Worm (Caenorhabditis elegans) whole organism, young adult: ENCODE results near the gene let-756.
A peak's percentile ranks its signal among the peaks of the same experiment; 100 is the strongest.

Experiments
- B0019.2 ChIP-seq: fragments of 200-800 bp; sonication (Bioruptor generic); conservative IDR thresholded peaks from 2 replicates; pipeline ENCODE4 v1.3.6; 2022; ENCODE audit warnings: missing genetic modification reagents, missing genetic modification characterization, missing compliant biosample characterization
- B0035.1 ChIP-seq: sonication (generic microtip); optimal IDR thresholded peaks from 2 replicates; lab custom pipeline; 2016; ENCODE audit warnings: missing genetic modification characterization, mild to moderate bottlenecking, missing compliant biosample characterization, missing genotype, missing genetic modification reagents
- B0336.3 ChIP-seq: fragments of 200-800 bp; sonication (Bioruptor generic); IDR thresholded peaks from 2 replicates; pipeline ENCODE4 v1.3.6; 2022; ENCODE audit warnings: missing genetic modification characterization, missing compliant biosample characterization
- F37B4.10 ChIP-seq: fragments of 200-800 bp; sonication (Bioruptor generic); IDR thresholded peaks from 2 replicates; pipeline ENCODE4 v1.3.6; 2022; ENCODE audit warnings: missing genetic modification characterization, missing compliant biosample characterization
- F57A8.1 ChIP-seq: fragments of 200-800 bp; sonication (Bioruptor generic); optimal IDR thresholded peaks from 2 replicates; lab custom pipeline; 2018; ENCODE audit warnings: mild to moderate bottlenecking, missing genetic modification characterization, moderate library complexity, missing compliant biosample characterization
- F57C9.4 ChIP-seq: sonication (generic microtip); optimal IDR thresholded peaks from 2 replicates; lab custom pipeline; 2017; ENCODE audit warnings: mild to moderate bottlenecking, missing genetic modification characterization, missing compliant biosample characterization
- K12H6.12 ChIP-seq: fragments of 200-800 bp; sonication (Bioruptor generic); optimal IDR thresholded peaks from 2 replicates; lab custom pipeline; 2018; ENCODE audit warnings: mild to moderate bottlenecking, missing genetic modification characterization, missing compliant biosample characterization
- T07F8.4 ChIP-seq: sonication (generic microtip); optimal IDR thresholded peaks from 2 replicates; lab custom pipeline; 2016; ENCODE audit warnings: mild to moderate bottlenecking, missing genetic modification characterization, moderate library complexity, missing compliant biosample characterization
- athp-1 ChIP-seq: sonication (generic microtip); optimal IDR thresholded peaks from 2 replicates; lab custom pipeline; 2017; ENCODE audit warnings: mild to moderate bottlenecking, missing genetic modification characterization, missing compliant biosample characterization
- attf-6 ChIP-seq: fragments of 200-800 bp; sonication (Bioruptor generic); IDR thresholded peaks from 2 replicates; pipeline ENCODE4 v1.3.6; 2022; ENCODE audit warnings: missing genetic modification reagents, missing genetic modification characterization, missing compliant biosample characterization
- cebp-1 ChIP-seq, 2 experiments: fragments of 200-800 bp in 1 of 2; sonication (Bioruptor generic) in 1 of 2; sonication (generic microtip) in 1 of 2; IDR thresholded peaks in 1 of 2; optimal IDR thresholded peaks in 1 of 2; 2 replicates each; pipeline versions ENCODE4 v1.3.6 to Lab custom; 2017 to 2022; ENCODE audit warnings: missing compliant biosample characterization in 2 of 2, missing genetic modification characterization in 2 of 2, mild to moderate bottlenecking in 1 of 2, missing genetic modification reagents in 1 of 2, moderate library complexity in 1 of 2
- ceh-40 ChIP-seq: fragments of 200-800 bp; sonication (Bioruptor generic); IDR thresholded peaks from 2 replicates; pipeline ENCODE4 v1.3.6; 2022; ENCODE audit warnings: missing genetic modification characterization, missing compliant biosample characterization
- dpff-1 ChIP-seq: sonication (generic microtip); optimal IDR thresholded peaks from 2 replicates; lab custom pipeline; 2017; ENCODE audit warnings: mild to moderate bottlenecking, missing genetic modification characterization, missing compliant biosample characterization
- egl-44 ChIP-seq: fragments of 200-800 bp; sonication (Bioruptor generic); IDR thresholded peaks from 2 replicates; pipeline ENCODE4 v1.3.6; 2022; ENCODE audit warnings: missing genetic modification reagents, missing genetic modification characterization, missing compliant biosample characterization
- egrh-3 ChIP-seq: fragments of 200-800 bp; sonication (Bioruptor generic); IDR thresholded peaks from 2 replicates; pipeline ENCODE4 v1.3.6; 2022; ENCODE audit warnings: missing genetic modification reagents, missing genetic modification characterization, missing compliant biosample characterization
- fkh-3 ChIP-seq: sonication (generic microtip); optimal IDR thresholded peaks from 2 replicates; lab custom pipeline; 2016; ENCODE audit warnings: mild to moderate bottlenecking, missing genetic modification characterization, missing compliant biosample characterization
- him-1 ChIP-seq: sonication (generic microtip); optimal IDR thresholded peaks from 2 replicates; lab custom pipeline; 2016; ENCODE audit warnings: missing genotype, missing genetic modification reagents, missing genetic modification characterization, missing compliant biosample characterization
- hmg-20 ChIP-seq: fragments of 200-800 bp; sonication (Bioruptor generic); IDR thresholded peaks from 2 replicates; pipeline ENCODE4 v1.3.6; 2022; ENCODE audit warnings: missing genetic modification reagents, missing genetic modification characterization, missing compliant biosample characterization
- hrde-1 ChIP-seq: sonication (generic microtip); optimal IDR thresholded peaks from 2 replicates; lab custom pipeline; 2016; ENCODE audit warnings: missing genetic modification characterization, mild to moderate bottlenecking, missing compliant biosample characterization, moderate library complexity, missing genotype, missing genetic modification reagents, borderline replicate concordance
- let-526 ChIP-seq: fragments of 200-800 bp; sonication (Bioruptor generic); IDR thresholded peaks from 2 replicates; pipeline ENCODE4 v1.3.6; 2022; ENCODE audit warnings: missing genetic modification reagents, missing genetic modification characterization, missing compliant biosample characterization
- lin-54 ChIP-seq: fragments of 200-800 bp; sonication (Bioruptor generic); optimal IDR thresholded peaks from 2 replicates; lab custom pipeline; 2018; ENCODE audit warnings: mild to moderate bottlenecking, missing genetic modification characterization, missing compliant biosample characterization
- madf-3 ChIP-seq: fragments of 200-800 bp; sonication (Bioruptor generic); IDR thresholded peaks from 2 replicates; pipeline ENCODE4 v1.3.6; 2022; ENCODE audit warnings: missing genetic modification reagents, missing genetic modification characterization, missing compliant biosample characterization
- madf-6 ChIP-seq: fragments of 200-800 bp; sonication (Bioruptor generic); IDR thresholded peaks from 2 replicates; pipeline ENCODE4 v1.3.6; 2022; ENCODE audit warnings: missing genetic modification reagents, missing genetic modification characterization, missing compliant biosample characterization
- mcd-1 ChIP-seq: fragments of 200-800 bp; sonication (Bioruptor generic); IDR thresholded peaks from 2 replicates; pipeline ENCODE4 v1.3.6; 2022; ENCODE audit warnings: missing genetic modification reagents, missing genetic modification characterization, missing compliant biosample characterization
- nfya-1 ChIP-seq: sonication (generic microtip); optimal IDR thresholded peaks from 2 replicates; lab custom pipeline; 2017; ENCODE audit warnings: antibody characterized with exemption, missing compliant biosample characterization, missing genetic modification characterization, borderline replicate concordance; ENCODE audit not compliant: insufficient read depth
- nhr-120 ChIP-seq: fragments of 200-800 bp; sonication (Bioruptor generic); IDR thresholded peaks from 2 replicates; pipeline ENCODE4 v1.3.6; 2022; ENCODE audit warnings: missing genetic modification characterization, missing compliant biosample characterization
- nhr-80 ChIP-seq: sonication (generic microtip); optimal IDR thresholded peaks from 2 replicates; lab custom pipeline; 2016; ENCODE audit warnings: missing genetic modification characterization, missing compliant biosample characterization
- pha-4 ChIP-seq: fragments of 150-350 bp; sonication (generic microtip); optimal IDR thresholded peaks from 2 replicates; lab custom pipeline; 2014; ENCODE audit warnings: missing biosample characterization, missing genetic modification reagents, missing genetic modification characterization
- repo-1 ChIP-seq: sonication (generic microtip); optimal IDR thresholded peaks from 2 replicates; lab custom pipeline; 2017; ENCODE audit warnings: mild to moderate bottlenecking, missing genetic modification characterization, missing compliant biosample characterization
- snpc-3.4 ChIP-seq: sonication (generic microtip); optimal IDR thresholded peaks from 2 replicates; lab custom pipeline; 2017; ENCODE audit warnings: missing genetic modification characterization, mild to moderate bottlenecking, missing compliant biosample characterization, antibody characterized with exemption, moderate library complexity, missing genotype, missing genetic modification reagents
- snpc-4 ChIP-seq, 5 experiments: fragments of 150-350 bp in 1 of 5; sonication (generic microtip) in 4 of 5; optimal IDR thresholded peaks; 2 replicates each; lab custom pipeline; 2014 to 2018; ENCODE audit warnings: missing genetic modification characterization in 5 of 5, missing biosample characterization in 3 of 5, antibody characterized with exemption in 2 of 5, mild to moderate bottlenecking in 2 of 5, missing compliant biosample characterization in 2 of 5, missing genotype in 2 of 5, moderate library complexity in 2 of 5, missing genetic modification reagents in 1 of 5
- sptf-2 ChIP-seq: fragments of 200-800 bp; sonication (Bioruptor generic); optimal IDR thresholded peaks from 2 replicates; lab custom pipeline; 2018; ENCODE audit warnings: mild to moderate bottlenecking, missing genetic modification characterization, missing compliant biosample characterization
- tbp1 ChIP-seq: fragments of 200-800 bp; sonication (Bioruptor generic); optimal IDR thresholded peaks from 2 replicates; lab custom pipeline; 2018; ENCODE audit warnings: mild to moderate bottlenecking, missing genetic modification characterization, missing compliant biosample characterization
- tlf-1 ChIP-seq: fragments of 200-800 bp; sonication (Bioruptor generic); optimal IDR thresholded peaks from 2 replicates; lab custom pipeline; 2018; ENCODE audit warnings: mild to moderate bottlenecking, missing genetic modification characterization, missing compliant biosample characterization
- zfh-2 ChIP-seq: fragments of 200-800 bp; sonication (Bioruptor generic); conservative IDR thresholded peaks from 2 replicates; pipeline ENCODE4 v1.3.6; 2022; ENCODE audit warnings: missing genetic modification reagents, missing genetic modification characterization, missing compliant biosample characterization
- zim-3 ChIP-seq: sonication (generic microtip); optimal IDR thresholded peaks from 2 replicates; lab custom pipeline; 2017; ENCODE audit warnings: mild to moderate bottlenecking, missing genetic modification characterization, moderate library complexity, missing compliant biosample characterization
- ztf-18 ChIP-seq: sonication (generic microtip); optimal IDR thresholded peaks from 2 replicates; lab custom pipeline; 2016; ENCODE audit warnings: missing genotype, mild to moderate bottlenecking, missing genetic modification characterization, missing compliant biosample characterization
- ztf-22 ChIP-seq: fragments of 200-800 bp; sonication (Bioruptor generic); optimal IDR thresholded peaks from 2 replicates; lab custom pipeline; 2018; ENCODE audit warnings: mild to moderate bottlenecking, missing genetic modification characterization, moderate library complexity, missing compliant biosample characterization
- ztf-25 ChIP-seq: fragments of 200-800 bp; sonication (Bioruptor generic); IDR thresholded peaks from 2 replicates; pipeline ENCODE4 v1.3.6; 2022; ENCODE audit warnings: missing genetic modification reagents, missing genetic modification characterization, missing compliant biosample characterization
- ztf-26 ChIP-seq: sonication (generic microtip); optimal IDR thresholded peaks from 2 replicates; lab custom pipeline; 2017; ENCODE audit warnings: missing genetic modification characterization, missing compliant biosample characterization

let-756 gene

DNA sequence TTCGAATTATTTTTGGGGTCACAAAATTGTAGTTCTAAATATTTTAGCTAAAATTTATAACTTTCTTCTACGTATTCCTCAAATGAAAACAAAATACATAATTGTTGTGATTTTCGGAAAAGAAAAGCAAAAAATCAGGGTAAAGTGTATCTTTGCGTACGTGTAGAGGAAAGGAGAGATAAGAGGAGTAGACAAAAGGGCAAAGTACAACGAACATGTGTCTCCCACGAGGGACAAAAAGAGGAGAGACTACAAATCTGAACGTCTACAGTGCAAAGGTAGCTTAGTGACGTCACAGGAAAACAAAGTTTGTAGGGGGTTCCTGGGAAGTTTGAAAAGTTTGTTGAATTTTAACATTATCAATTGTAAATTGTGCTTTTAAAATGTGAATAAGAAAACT is 40.6 kb downstream of the let-756 start (continued):
- TF ChIP-seq athp-1 (tag; lab: Kevin White, UChicago) (no peak), zim-3 (tag; lab: Kevin White, UChicago) (no peak), ztf-22 (GFP tag; lab: Kevin White, UChicago) (no peak), B0336.3 (peak; percentile 47; the same call in 1 of the 2 replicates), madf-3 (GFP tag; lab: Robert Waterston, UW) (no peak)

DNA sequence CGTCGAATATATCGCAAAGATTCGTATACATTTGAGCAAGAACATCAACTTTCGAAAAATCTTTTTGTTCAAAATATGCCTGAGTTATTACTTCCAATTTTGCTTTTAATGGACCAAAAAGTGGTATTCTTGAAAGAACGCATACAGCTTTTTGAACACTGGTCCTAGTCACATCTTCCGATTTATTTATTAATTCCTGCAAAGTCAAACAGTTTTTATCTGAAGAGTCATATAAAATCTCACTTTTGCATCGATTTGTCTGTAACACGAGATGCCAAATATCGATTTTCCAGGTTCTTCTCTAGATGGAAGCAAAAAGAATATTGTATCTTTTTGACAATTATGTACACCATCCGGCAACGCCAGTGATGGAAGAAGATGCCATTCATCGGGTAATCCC is 42.9 kb downstream of the let-756 start:
- no peak for TF ChIP-seq lin-54
- TF ChIP-seq nhr-120 (GFP tag; lab: Robert Waterston, UW): no peak
- TF ChIP-seq repo-1: peak; percentile 46
- no peak for TF ChIP-seq egl-44
- TF ChIP-seq attf-6: 0 out of 2 replicates have a peak, but pooled peaks have one; percentile 30
- no peak for TF ChIP-seq K12H6.12 (tag; lab: Kevin White, UChicago)
- TF ChIP-seq hrde-1 (tag; lab: Kevin White, UChicago): no peak
- TF ChIP-seq sptf-2 (GFP tag; lab: Kevin White, UChicago): no peak
- no peak for TF ChIP-seq B0035.1 (tag; lab: Kevin White, UChicago)
- no peak for TF ChIP-seq ceh-40 (GFP tag; lab: Robert Waterston, UW)
- TF ChIP-seq, all 124 proteins: peak for 2

DNA sequence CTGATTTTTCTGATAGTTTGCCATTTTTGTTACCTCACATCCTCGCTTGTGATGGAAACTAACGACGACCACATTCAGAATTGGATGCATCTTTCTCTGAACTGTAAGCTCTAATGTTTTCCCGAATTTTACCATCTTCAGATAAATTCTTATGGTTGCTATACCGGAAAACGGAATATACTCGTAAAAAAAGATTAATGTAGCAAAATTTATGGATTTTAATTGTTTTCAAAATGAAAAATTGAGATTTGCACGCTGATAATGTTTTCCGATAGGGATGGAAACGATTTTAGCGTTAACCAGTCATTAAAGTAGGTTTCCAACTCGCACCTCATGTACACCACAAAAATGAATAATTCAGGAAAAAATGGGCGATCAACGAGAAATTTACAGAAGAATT is 43.7 kb downstream of the let-756 start, which contains the start of gene T26A5.6:
Gene T26A5.6, minus strand, starts transcription at position 101 of the 400 bp plus-strand sequence.
- TF ChIP-seq hmg-20 (GFP tag; lab: Robert Waterston, UW): no peak
- no peak for TF ChIP-seq dpff-1 (tag; lab: Kevin White, UChicago)
- TF ChIP-seq, all 124 proteins: peak for 0

DNA sequence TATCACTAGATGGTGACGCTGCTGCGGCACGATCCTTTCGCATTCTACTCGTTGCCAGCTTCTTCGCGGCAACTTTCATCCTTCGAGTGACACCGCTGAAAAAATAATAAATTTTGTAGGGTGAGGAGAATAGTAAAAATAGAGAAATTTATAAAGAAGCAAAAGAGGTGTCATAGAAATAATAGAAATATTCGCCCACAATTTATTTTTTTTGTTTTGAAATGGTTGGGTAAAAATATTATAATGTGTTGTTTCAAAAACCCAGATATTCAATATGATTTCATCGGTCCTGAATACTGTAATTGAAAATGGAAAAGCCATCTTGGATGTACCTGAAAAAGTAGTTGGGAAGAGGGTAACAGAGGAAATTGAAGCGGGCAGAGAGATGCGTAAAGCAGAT is 45.3 kb downstream of the let-756 start, which contains the start of gene set-1:
Gene set-1, minus strand, starts transcription at position 101 of the 400 bp plus-strand sequence.
- TF ChIP-seq cebp-1 (GFP tag; IDR thresholded peaks at IDR 0.05; lab: Robert Waterston, UW): no peak
- TF ChIP-seq cebp-1 (tag; optimal IDR thresholded peaks at IDR 0.05; lab: Kevin White, UChicago): no peak
- TF ChIP-seq ztf-25 (GFP tag; lab: Robert Waterston, UW): no peak
- no peak for TF ChIP-seq F57C9.4 (tag; lab: Kevin White, UChicago)
- no peak for TF ChIP-seq tbp1 (GFP tag; lab: Kevin White, UChicago)
- TF ChIP-seq ztf-18 (tag; lab: Kevin White, UChicago): no peak
- no peak for TF ChIP-seq him-1
- TF ChIP-seq pha-4 (tag; lab: Kevin White, UChicago): no peak
- TF ChIP-seq K12H6.12 (tag; lab: Kevin White, UChicago): no peak
- no peak for TF ChIP-seq let-526 (GFP tag; lab: Robert Waterston, UW)
- TF ChIP-seq B0019.2: no peak
- no peak for TF ChIP-seq nhr-80 (tag; lab: Kevin White, UChicago)
- TF ChIP-seq B0336.3: no peak
- no peak for TF ChIP-seq zfh-2 (GFP tag; lab: Robert Waterston, UW)
- TF ChIP-seq fkh-3 (tag; lab: Kevin White, UChicago): no peak
- no peak for TF ChIP-seq F57A8.1 (GFP tag; lab: Kevin White, UChicago)

DNA sequence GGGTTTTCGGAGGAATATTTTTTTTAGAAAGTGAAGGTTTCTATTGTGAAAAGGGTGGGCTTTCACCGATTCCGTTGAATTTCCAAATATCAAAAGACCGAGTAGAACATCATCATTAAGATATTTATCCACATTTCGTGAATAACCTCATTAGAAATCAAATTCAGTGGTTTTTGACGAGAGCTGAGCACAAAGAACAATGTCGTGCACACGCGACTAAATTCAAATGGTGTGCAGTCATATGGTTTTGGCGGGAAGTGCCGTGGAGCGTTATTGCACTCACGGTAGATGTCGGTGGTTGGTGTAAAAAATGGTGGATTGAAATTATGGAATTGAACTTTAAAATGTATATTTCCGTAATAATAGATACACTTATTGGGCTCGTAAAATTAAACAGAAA is 45.8 kb downstream of the let-756 start:
- peak; percentile 22 for TF ChIP-seq lin-54
- no peak for TF ChIP-seq ztf-26 (tag; lab: Kevin White, UChicago)
- TF ChIP-seq nfya-1 (tag; lab: Kevin White, UChicago): no peak
- TF ChIP-seq sptf-2 (GFP tag; lab: Kevin White, UChicago): no peak
- TF ChIP-seq ztf-22 (GFP tag; lab: Kevin White, UChicago): no peak
- no peak for TF ChIP-seq snpc-3.4 (tag; lab: Kevin White, UChicago)
- TF ChIP-seq F37B4.10 (GFP tag; lab: Robert Waterston, UW): no peak
- no peak for TF ChIP-seq T07F8.4 (tag; lab: Kevin White, UChicago)
- no peak for TF ChIP-seq cebp-1 (GFP tag; IDR thresholded peaks at IDR 0.05; lab: Robert Waterston, UW)
- TF ChIP-seq cebp-1 (tag; optimal IDR thresholded peaks at IDR 0.05; lab: Kevin White, UChicago): no peak
- no peak for TF ChIP-seq egrh-3
- no peak for TF ChIP-seq athp-1 (tag; lab: Kevin White, UChicago)
- TF ChIP-seq tlf-1 (GFP tag; lab: Kevin White, UChicago): no peak
- TF ChIP-seq madf-6: 0 out of 2 replicates have a peak, but pooled peaks have one; percentile 34
- no peak for TF ChIP-seq snpc-4 (GFP tag; optimal IDR thresholded peaks at IDR 0.05; lab: Kevin White, UChicago)
- no peak for TF ChIP-seq snpc-4 (tag; optimal IDR thresholded peaks at IDR 0.05; lab: Kevin White, UChicago)
- peak; percentile 33; the same call in 1 of the 2 replicates for TF ChIP-seq mcd-1 (GFP tag; lab: Robert Waterston, UW)
